Fruit fly (Drosophila melanogaster) whole organism, wandering third instar larva: ENCODE results near the gene CG16903.
A peak's percentile ranks its signal among the peaks of the same experiment; 100 is the strongest.

ENCODE experiments used
- Abd-B ChIP-seq: fragments of >200 bp; optimal IDR thresholded peaks from 2 replicates; lab custom pipeline; 2017; ENCODE audit warnings: missing biosample characterization, missing genetic modification characterization
- CG9705 ChIP-seq: fragments of 200-800 bp; sonication (Bioruptor generic); optimal IDR thresholded peaks from 2 replicates; lab custom pipeline; 2018; ENCODE audit warnings: missing biosample characterization, mild to moderate bottlenecking, missing genetic modification characterization
- CrebA ChIP-seq: fragments of 200-800 bp; sonication (Bioruptor generic); optimal IDR thresholded peaks from 2 replicates; lab custom pipeline; 2016; ENCODE audit warnings: missing biosample characterization, mild to moderate bottlenecking, missing genetic modification characterization, borderline replicate concordance
- Dfd ChIP-seq: fragments of >200 bp; optimal IDR thresholded peaks from 2 replicates; lab custom pipeline; 2017; ENCODE audit warnings: missing biosample characterization, missing genetic modification characterization
- Dif ChIP-seq: fragments of 200-275, 200-300 bp; sonication (Bioruptor generic); optimal IDR thresholded peaks from 2 replicates; lab custom pipeline; 2018; ENCODE audit warnings: missing biosample characterization, missing genetic modification characterization; ENCODE audit not compliant: partially characterized antibody
- GATAd ChIP-seq: sonication (Bioruptor generic); optimal IDR thresholded peaks from 2 replicates; lab custom pipeline; 2016; ENCODE audit warnings: missing biosample characterization, missing genetic modification characterization
- HLH106 ChIP-seq: fragments of 200-800 bp; optimal IDR thresholded peaks from 3 replicates; lab custom pipeline; 2019; ENCODE audit warnings: missing biosample characterization, mild to moderate bottlenecking, missing genetic modification characterization, moderate library complexity
- Hnf4 ChIP-seq: fragments of 200-800 bp; sonication (Bioruptor generic); optimal IDR thresholded peaks from 2 replicates; lab custom pipeline; 2016; ENCODE audit warnings: missing biosample characterization, mild to moderate bottlenecking, missing genetic modification characterization
- Hr78 ChIP-seq: fragments of >200 bp; optimal IDR thresholded peaks from 2 replicates; lab custom pipeline; 2017; ENCODE audit warnings: missing biosample characterization, missing genetic modification characterization
- Hr83 ChIP-seq: fragments of 200-300 bp; sonication (Bioruptor generic); optimal IDR thresholded peaks from 2 replicates; lab custom pipeline; 2016; ENCODE audit warnings: missing biosample characterization, mild to moderate bottlenecking, missing genetic modification characterization, moderate library complexity; ENCODE audit not compliant: poor library complexity, severe bottlenecking
- Jra ChIP-seq: sonication (Bioruptor generic); optimal IDR thresholded peaks from 2 replicates; lab custom pipeline; 2016; ENCODE audit warnings: missing biosample characterization, missing genetic modification characterization
- Mio ChIP-seq: sonication (Bioruptor generic); optimal IDR thresholded peaks from 2 replicates; lab custom pipeline; 2016; ENCODE audit warnings: missing biosample characterization, missing genetic modification characterization
- Myc ChIP-seq: fragments of >200 bp; optimal IDR thresholded peaks from 2 replicates; lab custom pipeline; 2017
- N ChIP-seq: fragments of >200 bp; optimal IDR thresholded peaks from 2 replicates; lab custom pipeline; 2018; ENCODE audit warnings: missing biosample characterization, missing external identifiers, missing genetic modification characterization
- OdsH ChIP-seq: fragments of 200-800 bp; sonication (Bioruptor generic); optimal IDR thresholded peaks from 2 replicates; lab custom pipeline; 2016; ENCODE audit warnings: missing biosample characterization, mild to moderate bottlenecking, missing genetic modification characterization
- Rel ChIP-seq, 2 experiments: fragments of 200-800 bp; sonication (Bioruptor generic) in 1 of 2; optimal IDR thresholded peaks; 2 replicates in 1 of 2; 3 replicates in 1 of 2; lab custom pipeline; 2016 to 2019; ENCODE audit warnings: mild to moderate bottlenecking in 2 of 2, missing biosample characterization in 2 of 2, missing genetic modification characterization in 2 of 2, moderate library complexity in 1 of 2
- Sp1 ChIP-seq: fragments of 200-800 bp; sonication (Bioruptor generic); optimal IDR thresholded peaks from 3 replicates; lab custom pipeline; 2019; ENCODE audit warnings: missing biosample characterization, mild to moderate bottlenecking, missing genetic modification characterization, moderate library complexity
- Vsx2 ChIP-seq: fragments of 200-300, 225-300 bp; sonication (Bioruptor generic); optimal IDR thresholded peaks from 2 replicates; lab custom pipeline; 2018; ENCODE audit warnings: missing biosample characterization, missing genetic modification characterization; ENCODE audit not compliant: partially characterized antibody
- br ChIP-seq: fragments of 200-800 bp; sonication (Bioruptor generic); optimal IDR thresholded peaks from 2 replicates; lab custom pipeline; 2016; ENCODE audit warnings: missing biosample characterization, missing genetic modification characterization
- brk ChIP-seq: fragments of 200-800 bp; sonication (Bioruptor generic); optimal IDR thresholded peaks from 2 replicates; lab custom pipeline; 2016; ENCODE audit warnings: missing biosample characterization, mild to moderate bottlenecking, missing genetic modification characterization
- dl ChIP-seq, 2 experiments: fragments of 175-275, 200-275 bp in 1 of 2; fragments of 200-275 bp in 1 of 2; sonication (Bioruptor generic); optimal IDR thresholded peaks; lab custom pipeline; 2018; ENCODE audit warnings: mild to moderate bottlenecking in 2 of 2, missing biosample characterization in 2 of 2, missing genetic modification characterization in 2 of 2, moderate library complexity in 2 of 2; ENCODE audit not compliant: partially characterized antibody in 2 of 2, insufficient read depth in 1 of 2
- dmrt93B ChIP-seq: fragments of 200-800 bp; sonication (Bioruptor generic); optimal IDR thresholded peaks from 2 replicates; lab custom pipeline; 2018; ENCODE audit warnings: missing biosample characterization, mild to moderate bottlenecking, missing genetic modification characterization
- dsf ChIP-seq: sonication (Bioruptor generic); optimal IDR thresholded peaks from 2 replicates; lab custom pipeline; 2016; ENCODE audit warnings: missing biosample characterization, missing genetic modification characterization, borderline replicate concordance
- ey ChIP-seq: fragments of 200-800 bp; sonication (Bioruptor generic); optimal IDR thresholded peaks from 2 replicates; lab custom pipeline; 2016; ENCODE audit warnings: missing biosample characterization, missing genetic modification characterization
- foxo ChIP-seq, 2 experiments: fragments of 200-800 bp; sonication (Bioruptor generic); optimal IDR thresholded peaks; 2 replicates in 1 of 2; 3 replicates in 1 of 2; lab custom pipeline; 2016 to 2017; ENCODE audit warnings: missing biosample characterization in 2 of 2, missing genetic modification characterization in 2 of 2
- fru ChIP-seq: fragments of 200-800 bp; sonication (Bioruptor generic); optimal IDR thresholded peaks from 3 replicates; lab custom pipeline; 2016; ENCODE audit warnings: missing biosample characterization, mild to moderate bottlenecking, missing genetic modification characterization
- h ChIP-seq: fragments of 200-800 bp; sonication (Bioruptor generic); optimal IDR thresholded peaks from 3 replicates; lab custom pipeline; 2016; ENCODE audit warnings: missing biosample characterization, mild to moderate bottlenecking, missing genetic modification characterization
- jim ChIP-seq: fragments of 175-275, 200-325 bp; sonication (Bioruptor generic); optimal IDR thresholded peaks from 2 replicates; lab custom pipeline; 2016; ENCODE audit warnings: missing biosample characterization, mild to moderate bottlenecking, missing genetic modification characterization
- lola ChIP-seq: fragments of >200 bp; optimal IDR thresholded peaks from 2 replicates; lab custom pipeline; 2017; ENCODE audit warnings: missing biosample characterization, missing genetic modification characterization
- pan ChIP-seq: fragments of >200 bp; optimal IDR thresholded peaks from 2 replicates; lab custom pipeline; 2017
- psq ChIP-seq: fragments of 200-800 bp; sonication (Bioruptor generic); optimal IDR thresholded peaks from 3 replicates; lab custom pipeline; 2017; ENCODE audit warnings: missing biosample characterization, mild to moderate bottlenecking, missing genetic modification characterization, moderate library complexity
- rgr ChIP-seq: fragments of 200-800 bp; sonication (Bioruptor generic); optimal IDR thresholded peaks from 3 replicates; lab custom pipeline; 2016; ENCODE audit warnings: missing biosample characterization, mild to moderate bottlenecking, missing genetic modification characterization
- sage ChIP-seq: fragments of 200-800 bp; sonication (Bioruptor generic); optimal IDR thresholded peaks from 2 replicates; lab custom pipeline; 2016; ENCODE audit warnings: missing biosample characterization, mild to moderate bottlenecking, missing genetic modification characterization
- sv ChIP-seq: fragments of 200-800 bp; sonication (Bioruptor generic); optimal IDR thresholded peaks from 3 replicates; lab custom pipeline; 2016; ENCODE audit warnings: missing biosample characterization, missing genetic modification characterization
- tai ChIP-seq: sonication (Bioruptor generic); optimal IDR thresholded peaks from 2 replicates; lab custom pipeline; 2016; ENCODE audit warnings: missing biosample characterization, missing genetic modification characterization
- usp ChIP-seq: fragments of >200 bp; optimal IDR thresholded peaks from 2 replicates; lab custom pipeline; 2017; ENCODE audit warnings: missing biosample characterization, missing genetic modification characterization
- woc ChIP-seq: sonication (Bioruptor generic); optimal IDR thresholded peaks from 2 replicates; lab custom pipeline; 2016; ENCODE audit warnings: missing biosample characterization, mild to moderate bottlenecking, missing genetic modification characterization

Gene CG16903

dm6 chrX:2080367-2080927 is at the start of gene CG16903, which contains the start of gene Unc-76:
CG16903 (minus strand) TSS chrX:2080405.
Unc-76 (plus strand) TSS chrX:2080610.
- peak; percentile 6 for TF ChIP-seq dmrt93B
- TF ChIP-seq GATAd, result no peak
- TF ChIP-seq Dfd (GFP tag; lab: Kevin White, UChicago), result no peak
- no peak for TF ChIP-seq brk (GFP tag; lab: Kevin White, UChicago)
- peak; percentile 45 for TF ChIP-seq HLH106 (tag; lab: Kevin White, UChicago)
- TF ChIP-seq dl (GFP tag; optimal IDR thresholded peaks at IDR 0.05; lab: Kevin White, UChicago; ENCODE audit: insufficient read depth in 1 of 2, partially characterized antibody in 2 of 2), result peak in 1 of 2 experiments; percentile 32
- TF ChIP-seq br, result no peak
- TF ChIP-seq foxo (GFP tag; optimal IDR thresholded peaks at IDR 0.05; lab: Kevin White, UChicago), result peak in 1 of 2 experiments; percentile 19
- peak; percentile 6 for TF ChIP-seq woc (GFP tag; lab: Kevin White, UChicago)
- TF ChIP-seq OdsH, result peak; percentile 7
- TF ChIP-seq Jra (GFP tag; lab: Kevin White, UChicago), result peak; percentile 6
- no peak for TF ChIP-seq sage (GFP tag; lab: Kevin White, UChicago)
- TF ChIP-seq Sp1 (GFP tag; lab: Kevin White, UChicago), result peak; percentile 60
- no peak for TF ChIP-seq CrebA (GFP tag; lab: Kevin White, UChicago)
- TF ChIP-seq fru, result peak; percentile 22
- TF ChIP-seq h (GFP tag; lab: Kevin White, UChicago), result peak; percentile 51
- peak; percentile 59 for TF ChIP-seq Dif (GFP tag; lab: Kevin White, UChicago)
- TF ChIP-seq Rel (GFP tag; optimal IDR thresholded peaks at IDR 0.05; lab: Kevin White, UChicago), result no peak
- peak; percentile 79 for TF ChIP-seq Rel (tag; optimal IDR thresholded peaks at IDR 0.05; lab: Kevin White, UChicago)
- TF ChIP-seq Vsx2 (GFP tag; lab: Kevin White, UChicago), result no peak
- no peak for TF ChIP-seq tai
- TF ChIP-seq Myc (lab: Kevin White, UChicago), result peak; percentile 0
- TF ChIP-seq rgr (GFP tag; lab: Kevin White, UChicago), result peak; percentile 55

- TF ChIP-seq N (GFP tag; lab: Kevin White, UChicago) (no peak), foxo (GFP tag; optimal IDR thresholded peaks at IDR 0.05; lab: Kevin White, UChicago) (peak in 1 of 2 experiments; percentile 4), Hnf4 (GFP tag; lab: Kevin White, UChicago) (no peak), Hr78 (no peak), Rel (GFP tag; optimal IDR thresholded peaks at IDR 0.05; lab: Kevin White, UChicago) (no peak), Rel (tag; optimal IDR thresholded peaks at IDR 0.05; lab: Kevin White, UChicago) (peak; percentile 10), Vsx2 (GFP tag; lab: Kevin White, UChicago) (no peak), dmrt93B (no peak), h (GFP tag; lab: Kevin White, UChicago) (no peak)
Observed at dm6 chrX:2125527-2126088, 45.4 kb upstream of the CG16903 start.

dm6 chrX:2123965-2124688 is 43.9 kb upstream of the CG16903 start:
- TF ChIP-seq lola (GFP tag; lab: Kevin White, UChicago), result no peak
- no peak for TF ChIP-seq dsf
- TF ChIP-seq Myc (lab: Kevin White, UChicago), result no peak
- no peak for TF ChIP-seq Vsx2 (GFP tag; lab: Kevin White, UChicago)
- TF ChIP-seq Mio (GFP tag; lab: Kevin White, UChicago), result no peak
- TF ChIP-seq h (GFP tag; lab: Kevin White, UChicago), result peak; percentile 66
- TF ChIP-seq OdsH, result peak; percentile 80
- no peak for TF ChIP-seq usp (GFP tag; lab: Kevin White, UChicago)
- peak; percentile 82 for TF ChIP-seq fru
- TF ChIP-seq CrebA (GFP tag; lab: Kevin White, UChicago), result peak; percentile 85
- TF ChIP-seq psq (GFP tag; lab: Kevin White, UChicago), result peak; percentile 97
- peak; percentile 96 for TF ChIP-seq Sp1 (GFP tag; lab: Kevin White, UChicago)
- TF ChIP-seq pan (lab: Kevin White, UChicago), result no peak
- no peak for TF ChIP-seq Jra (GFP tag; lab: Kevin White, UChicago)
- peak; percentile 85 for TF ChIP-seq CG9705 (GFP tag; lab: Kevin White, UChicago)
- no peak for TF ChIP-seq Hr78
- peak; percentile 47 for TF ChIP-seq Dif (GFP tag; lab: Kevin White, UChicago)
- TF ChIP-seq Hnf4 (GFP tag; lab: Kevin White, UChicago), result no peak
- TF ChIP-seq GATAd, result peak; percentile 0
- peak; percentile 84 for TF ChIP-seq rgr (GFP tag; lab: Kevin White, UChicago)
- peak; percentile 28 for TF ChIP-seq Hr83 (GFP tag; lab: Kevin White, UChicago)
- no peak for TF ChIP-seq brk (GFP tag; lab: Kevin White, UChicago)
- TF ChIP-seq tai, result no peak
- peak; percentile 99 for TF ChIP-seq jim
- peak; percentile 60 for TF ChIP-seq Dfd (GFP tag; lab: Kevin White, UChicago)
- TF ChIP-seq dmrt93B, result peak; percentile 93
- TF ChIP-seq woc (GFP tag; lab: Kevin White, UChicago), result no peak
- peak; percentile 10 for TF ChIP-seq br
- TF ChIP-seq sage (GFP tag; lab: Kevin White, UChicago), result peak; percentile 69
- peak; percentile 65 to 91 for TF ChIP-seq foxo (GFP tag; optimal IDR thresholded peaks at IDR 0.05; lab: Kevin White, UChicago)
- peak in 1 of 2 experiments; percentile 19 for TF ChIP-seq dl (GFP tag; optimal IDR thresholded peaks at IDR 0.05; lab: Kevin White, UChicago; ENCODE audit: insufficient read depth in 1 of 2, partially characterized antibody in 2 of 2)
- peak; percentile 97 for TF ChIP-seq HLH106 (tag; lab: Kevin White, UChicago)
- no peak for TF ChIP-seq Abd-B (GFP tag; lab: Kevin White, UChicago)
- peak; percentile 90 for TF ChIP-seq sv (GFP tag; lab: Kevin White, UChicago)
- TF ChIP-seq ey (GFP tag; lab: Kevin White, UChicago), result peak; percentile 79
